Worm (Caenorhabditis elegans) whole organism, L3 larva: ENCODE results near the gene M02D8.3.

Experiments
- aly-2 ChIP-seq: fragments of 150-350 bp; optimal IDR thresholded peaks from 2 replicates; lab custom pipeline; 2014; ENCODE audit warnings: missing biosample characterization, missing genetic modification characterization
- ama-1 ChIP-seq: fragments of 150-350 bp; optimal IDR thresholded peaks from 2 replicates; lab custom pipeline; 2018
- elt-3 ChIP-seq, 3 experiments: fragments of 150-350 bp in 1 of 3; sonication (generic microtip) in 2 of 3; optimal IDR thresholded peaks; 2 replicates in 2 of 3; 4 replicates in 1 of 3; lab custom pipeline; 2014 to 2017; ENCODE audit warnings: missing biosample characterization in 3 of 3, missing genetic modification characterization in 3 of 3
- fos-1 ChIP-seq: fragments of 150-350 bp; optimal IDR thresholded peaks from 2 replicates; lab custom pipeline; 2014; ENCODE audit warnings: missing biosample characterization, missing genetic modification characterization
- nfya-1 ChIP-seq: sonication (generic microtip); optimal IDR thresholded peaks from 2 replicates; lab custom pipeline; 2017; ENCODE audit warnings: missing genetic modification characterization, mild to moderate bottlenecking, missing compliant biosample characterization, antibody characterized with exemption, moderate library complexity; ENCODE audit not compliant: insufficient read depth
- nhr-237 ChIP-seq: fragments of 150-350 bp; optimal IDR thresholded peaks from 2 replicates; lab custom pipeline; 2014; ENCODE audit warnings: missing biosample characterization, missing genetic modification characterization

DNA sequence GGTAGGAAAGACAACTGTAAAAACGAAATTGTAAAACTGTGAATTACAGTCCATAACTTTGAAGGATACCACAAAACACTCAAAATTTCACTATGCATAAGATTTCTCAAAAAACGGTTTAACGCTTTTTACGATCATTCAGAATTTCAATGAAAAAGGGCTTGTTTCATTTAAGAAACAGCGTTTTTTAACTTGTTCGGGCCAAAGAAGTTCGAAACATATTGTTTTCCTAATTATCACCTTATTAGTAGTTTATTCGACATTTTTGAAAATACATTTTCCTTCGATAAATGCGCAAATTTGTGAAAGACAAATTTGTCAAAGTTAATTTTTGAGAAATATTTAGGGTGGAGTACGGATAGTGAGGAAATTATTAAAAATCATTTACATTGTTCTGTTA lies 32.0 kb downstream of the M02D8.3 start:
- TF ChIP-seq ama-1 (no peak), aly-2 (tag; lab: Kevin White, UChicago) (no peak), nhr-237 (tag; lab: Kevin White, UChicago) (no peak), elt-3 (tag; optimal IDR thresholded peaks at IDR 0.05; lab: Kevin White, UChicago) (no peak), fos-1 (tag; lab: Kevin White, UChicago) (no peak), nfya-1 (no peak)
